Fruit fly (Drosophila melanogaster) whole organism, adult: ENCODE measurements around the gene Wdr81.

Experiments
- CG11617 ChIP-seq: fragments of 200-800 bp; sonication (Bioruptor generic); optimal IDR thresholded peaks from 2 replicates; lab custom pipeline; 2017; ENCODE audit warnings: mild to moderate bottlenecking, missing biosample characterization, missing genetic modification reagents, missing genetic modification characterization
- CG12768 ChIP-seq: fragments of 200-800 bp; sonication (Bioruptor generic); optimal IDR thresholded peaks from 2 replicates; lab custom pipeline; 2017; ENCODE audit warnings: missing biosample characterization, missing genetic modification characterization, mild to moderate bottlenecking, moderate library complexity, missing genetic modification reagents
- CG1620 ChIP-seq: fragments of 200-800 bp; sonication (Bioruptor generic); optimal IDR thresholded peaks from 2 replicates; lab custom pipeline; 2016; ENCODE audit warnings: missing biosample characterization, missing genetic modification characterization
- CG7045 ChIP-seq: fragments of 200-800 bp; sonication (Bioruptor generic); optimal IDR thresholded peaks from 2 replicates; lab custom pipeline; 2017; ENCODE audit warnings: missing biosample characterization, mild to moderate bottlenecking, missing genetic modification characterization
- CG7101 ChIP-seq: fragments of 200-800 bp; sonication (Bioruptor generic); optimal IDR thresholded peaks from 2 replicates; lab custom pipeline; 2018; ENCODE audit warnings: missing biosample characterization, mild to moderate bottlenecking, missing genetic modification characterization, moderate library complexity
- Hr96 ChIP-seq: fragments of 200-800 bp; sonication (Bioruptor generic); optimal IDR thresholded peaks from 2 replicates; lab custom pipeline; 2016; ENCODE audit warnings: missing biosample characterization, missing genetic modification characterization
- Mnt ChIP-seq: fragments of 200-800 bp; sonication (Bioruptor generic); optimal IDR thresholded peaks from 2 replicates; lab custom pipeline; 2016; ENCODE audit warnings: missing biosample characterization, mild to moderate bottlenecking, missing genetic modification characterization
- cic ChIP-seq: fragments of 200-800 bp; sonication (Bioruptor generic); optimal IDR thresholded peaks from 2 replicates; lab custom pipeline; 2017; ENCODE audit warnings: missing biosample characterization, mild to moderate bottlenecking, missing genetic modification characterization, moderate library complexity
- cnc ChIP-seq, 2 experiments: fragments of >200 bp; optimal IDR thresholded peaks; 2 replicates each; lab custom pipeline; 2017
- kay ChIP-seq: fragments of 200-800 bp; sonication (Bioruptor generic); peaks from one replicate; lab custom pipeline; 2016; ENCODE audit warnings: missing biosample characterization, missing genetic modification characterization, borderline replicate concordance
- ovo ChIP-seq: fragments of 200-800 bp; sonication (Bioruptor generic); optimal IDR thresholded peaks from 2 replicates; lab custom pipeline; 2016; ENCODE audit warnings: missing biosample characterization, missing genetic modification characterization
- pad ChIP-seq: fragments of 200-800 bp; sonication (Bioruptor generic); optimal IDR thresholded peaks from 3 replicates; lab custom pipeline; 2017; ENCODE audit warnings: missing biosample characterization, missing genetic modification characterization, mild to moderate bottlenecking, moderate library complexity, missing genetic modification reagents
- toe ChIP-seq: fragments of 200-800 bp; sonication (Bioruptor generic); optimal IDR thresholded peaks from 2 replicates; lab custom pipeline; 2016; ENCODE audit warnings: missing biosample characterization, missing genetic modification characterization

DNA sequence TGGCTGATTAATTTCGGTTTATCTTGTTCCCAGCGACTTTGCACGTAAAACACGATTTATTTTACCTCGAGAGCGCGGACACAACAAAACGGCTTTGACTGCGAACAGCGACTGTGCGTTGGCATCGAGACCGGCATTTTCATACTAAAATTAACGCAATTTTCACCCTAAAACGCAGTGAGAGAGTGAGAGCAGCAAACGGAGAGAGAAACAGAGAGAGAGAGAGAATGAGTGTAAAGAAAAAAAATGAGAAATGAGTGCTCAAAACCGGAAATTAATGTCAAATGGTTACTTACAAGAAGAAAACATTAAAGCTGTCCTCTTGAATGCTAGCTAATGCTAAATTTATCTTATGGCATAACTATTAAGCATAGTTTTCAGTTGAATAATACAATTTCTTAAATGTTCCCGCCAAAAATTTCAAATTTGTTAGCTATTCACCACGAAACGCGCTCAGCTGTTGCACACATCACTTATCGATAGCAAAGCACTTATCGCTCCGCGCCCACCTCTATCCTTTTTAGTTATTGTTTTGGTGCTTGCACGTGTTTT lies 35.2 kb upstream of the Wdr81 start, which contains the start of the genes JhI-21, RpL7-like and CG34164:
- no peak for TF ChIP-seq CG1620 (GFP tag; lab: Kevin White, UChicago)
- peak; percentile 87 for TF ChIP-seq Mnt (GFP tag; lab: Kevin White, UChicago)
- TF ChIP-seq cic (GFP tag; lab: Kevin White, UChicago), result no peak
- no peak for TF ChIP-seq ovo
- TF ChIP-seq kay, result no peak
- no peak for TF ChIP-seq CG7045 (GFP tag; lab: Kevin White, UChicago)
- no peak for TF ChIP-seq toe (GFP tag; lab: Kevin White, UChicago)
- no peak for TF ChIP-seq pad (GFP tag; lab: Kevin White, UChicago)
- peak; percentile 4 for TF ChIP-seq CG12768 (GFP tag; lab: Kevin White, UChicago)
- no peak for TF ChIP-seq CG11617 (GFP tag; lab: Kevin White, UChicago)
- no peak for TF ChIP-seq Hr96 (GFP tag; lab: Kevin White, UChicago)
- TF ChIP-seq CG7101 (tag; lab: Kevin White, UChicago), result no peak
- TF ChIP-seq cnc (optimal IDR thresholded peaks at IDR 0.05; lab: Kevin White, UChicago), result no peak
